Fruit fly (Drosophila melanogaster): ENCODE results near the gene CG10298.
A peak's percentile ranks its signal among the peaks of the same experiment; 100 is the strongest.

The CG10298 gene

DNA sequence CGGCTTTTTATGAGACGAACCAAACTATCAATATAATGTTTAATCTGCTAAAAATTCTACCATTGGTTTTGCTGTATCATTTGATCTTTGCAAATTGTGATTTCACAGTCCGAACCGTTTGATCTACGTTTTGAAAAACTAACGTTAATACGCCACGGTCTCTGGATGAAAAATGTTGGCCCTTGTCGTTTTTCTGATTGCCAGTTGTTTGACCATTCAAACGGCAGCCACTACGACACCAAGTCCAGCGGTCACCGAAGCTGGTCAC lies 31.4 kb downstream of the CG10298 start, which contains the start of gene CG42564:
CG42564 (plus strand) TSS at position 169 of the 268 bp plus-strand sequence.
- TF ChIP-seq br (GFP tag; optimal IDR thresholded peaks at IDR 0.05) (no peak), Dfd (GFP tag; optimal IDR thresholded peaks at IDR 0.05) (no peak), Hr78 (GFP tag; optimal IDR thresholded peaks at IDR 0.05) (no peak), CrebA (GFP tag; optimal IDR thresholded peaks at IDR 0.05; ENCODE audit: borderline replicate concordance) (no peak), psq (GFP tag; optimal IDR thresholded peaks at IDR 0.05) (no peak), dl (GFP tag; optimal IDR thresholded peaks at IDR 0.05; ENCODE audit: insufficient read depth in 1 of 2, partially characterized antibody in 2 of 2) (no peak), Sp1 (GFP tag; optimal IDR thresholded peaks at IDR 0.05) (no peak), N (GFP tag; optimal IDR thresholded peaks at IDR 0.05) (no peak), ey (GFP tag; optimal IDR thresholded peaks at IDR 0.05) (no peak), rgr (GFP tag; optimal IDR thresholded peaks at IDR 0.05) (no peak), jim (GFP tag; optimal IDR thresholded peaks at IDR 0.05) (no peak), woc (GFP tag; optimal IDR thresholded peaks at IDR 0.05) (no peak), Jra (GFP tag; optimal IDR thresholded peaks at IDR 0.05) (no peak), Vsx2 (GFP tag; optimal IDR thresholded peaks at IDR 0.05; ENCODE audit: partially characterized antibody) (no peak), CG32264 (GFP tag; optimal IDR thresholded peaks at IDR 0.05) (no peak)

DNA sequence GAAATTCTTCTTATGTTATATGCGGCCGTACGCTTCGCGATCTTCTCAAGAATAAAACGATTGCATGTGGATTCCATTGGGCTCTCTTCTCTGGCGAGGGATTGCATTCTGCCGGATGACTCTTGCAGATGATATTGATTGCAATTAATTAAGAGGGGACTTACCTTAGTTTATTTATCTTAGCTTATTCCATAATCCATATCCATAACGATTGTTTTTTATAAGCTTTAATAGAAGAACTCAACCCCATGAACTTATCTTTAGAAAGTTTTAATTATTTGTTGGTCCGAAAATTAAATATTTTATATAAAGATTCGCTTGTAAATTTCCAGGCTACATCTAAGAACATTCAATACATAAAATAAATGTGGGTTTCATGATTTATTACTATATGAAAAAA lies 33.1 kb downstream of the CG10298 start, which contains the start of gene CRAT:
CRAT (minus strand) TSS at position 101 of the 400 bp plus-strand sequence.
- TF ChIP-seq br (GFP tag; optimal IDR thresholded peaks at IDR 0.05) = no peak
- no peak for TF ChIP-seq N (GFP tag; optimal IDR thresholded peaks at IDR 0.05)
- TF ChIP-seq GATAd (GFP tag; optimal IDR thresholded peaks at IDR 0.05) = no peak
- TF ChIP-seq Dfd (GFP tag; optimal IDR thresholded peaks at IDR 0.05) = no peak

dm6 chr3R:6377497-6377896 lies 34.7 kb downstream of the CG10298 start, which contains the start of gene CG42537:
Gene CG42537, plus strand, starts transcription at chr3R:6377797.
- TF ChIP-seq Vsx2 (GFP tag; optimal IDR thresholded peaks at IDR 0.05; ENCODE audit: partially characterized antibody) (no peak), dmrt93B (GFP tag; optimal IDR thresholded peaks at IDR 0.05) (no peak), pan (optimal IDR thresholded peaks at IDR 0.05) (no peak), Rel (GFP tag; optimal IDR thresholded peaks at IDR 0.05) (no peak), Rel (tag; optimal IDR thresholded peaks at IDR 0.05) (no peak), fru (GFP tag; optimal IDR thresholded peaks at IDR 0.05) (no peak), Sp1 (GFP tag; optimal IDR thresholded peaks at IDR 0.05) (no peak), dl (GFP tag; optimal IDR thresholded peaks at IDR 0.05; ENCODE audit: insufficient read depth in 1 of 2, partially characterized antibody in 2 of 2) (no peak), OdsH (GFP tag; optimal IDR thresholded peaks at IDR 0.05) (no peak), HLH106 (tag; optimal IDR thresholded peaks at IDR 0.05) (no peak), psq (GFP tag; optimal IDR thresholded peaks at IDR 0.05) (no peak), tai (GFP tag; optimal IDR thresholded peaks at IDR 0.05) (no peak), Hr83 (GFP tag; optimal IDR thresholded peaks at IDR 0.05; ENCODE audit: poor library complexity, severe bottlenecking) (no peak), br (GFP tag; optimal IDR thresholded peaks at IDR 0.05) (no peak), lola (GFP tag; optimal IDR thresholded peaks at IDR 0.05) (no peak), CG32264 (GFP tag; optimal IDR thresholded peaks at IDR 0.05) (no peak), GATAd (GFP tag; optimal IDR thresholded peaks at IDR 0.05) (no peak), foxo (GFP tag; optimal IDR thresholded peaks at IDR 0.05) (no peak), dsf (GFP tag; optimal IDR thresholded peaks at IDR 0.05; ENCODE audit: borderline replicate concordance) (no peak)

- TF ChIP-seq Dfd (GFP tag; optimal IDR thresholded peaks at IDR 0.05) (no peak), Abd-B (GFP tag; optimal IDR thresholded peaks at IDR 0.05) (no peak), OdsH (GFP tag; optimal IDR thresholded peaks at IDR 0.05) (no peak), CrebA (GFP tag; optimal IDR thresholded peaks at IDR 0.05; ENCODE audit: borderline replicate concordance) (no peak), foxo (GFP tag; optimal IDR thresholded peaks at IDR 0.05) (no peak), ey (GFP tag; optimal IDR thresholded peaks at IDR 0.05) (peak; percentile 12), br (GFP tag; optimal IDR thresholded peaks at IDR 0.05) (no peak), pan (optimal IDR thresholded peaks at IDR 0.05) (no peak), rgr (GFP tag; optimal IDR thresholded peaks at IDR 0.05) (peak; percentile 6), HLH106 (tag; optimal IDR thresholded peaks at IDR 0.05) (peak; percentile 22), Dif (GFP tag; optimal IDR thresholded peaks at IDR 0.05; ENCODE audit: partially characterized antibody) (no peak), Hr83 (GFP tag; optimal IDR thresholded peaks at IDR 0.05; ENCODE audit: poor library complexity, severe bottlenecking) (no peak), Hnf4 (GFP tag; optimal IDR thresholded peaks at IDR 0.05) (no peak), GATAd (GFP tag; optimal IDR thresholded peaks at IDR 0.05) (no peak), fru (GFP tag; optimal IDR thresholded peaks at IDR 0.05) (no peak), dsf (GFP tag; optimal IDR thresholded peaks at IDR 0.05; ENCODE audit: borderline replicate concordance) (peak; percentile 27), h (GFP tag; optimal IDR thresholded peaks at IDR 0.05) (peak; percentile 24)
Observed at dm6 chr3R:6380129-6380528, 37.3 kb downstream of the CG10298 start, which contains the start of the genes CG1024 and TfIIFalpha. Gene CG1024, minus strand, starts transcription at chr3R:6380328. Gene TfIIFalpha, plus strand, starts transcription at chr3R:6380467.
